Worm (Caenorhabditis elegans): ENCODE data around the gene F18H3.4.

DNA sequence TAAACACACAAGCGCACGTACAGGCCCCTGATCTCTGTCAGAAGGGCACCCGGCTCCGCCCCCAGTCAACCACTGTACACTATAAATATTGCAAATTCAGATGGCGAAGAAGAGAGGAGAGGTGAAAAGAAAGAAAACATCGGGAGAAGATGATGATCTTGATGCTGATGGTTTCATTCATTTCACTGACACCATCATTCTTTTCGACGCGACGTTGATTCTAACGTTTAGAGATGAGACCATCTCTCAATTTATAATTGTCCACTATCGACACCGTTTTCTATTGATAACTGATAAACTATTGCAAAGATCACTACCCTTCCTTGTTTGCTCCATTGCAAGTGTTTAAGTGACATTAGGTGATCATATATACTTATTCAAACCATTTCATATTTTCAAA lies 12.4 kb downstream of the F18H3.4 start:
- TF ChIP-seq ztf-29 (GFP tag; IDR thresholded peaks at IDR 0.05): no peak
- no peak for TF ChIP-seq klf-2 (GFP tag; conservative IDR thresholded peaks at IDR 0.05)
- no peak for TF ChIP-seq med-1 (GFP tag; optimal IDR thresholded peaks at IDR 0.05; ENCODE audit: insufficient read depth)
- TF ChIP-seq flt-1 (GFP tag; IDR thresholded peaks at IDR 0.05): no peak
- no peak for TF ChIP-seq T22C8.4 (GFP tag; IDR thresholded peaks at IDR 0.05)
